Worm (Caenorhabditis elegans): ENCODE measurements around the gene erg-28.

- TF ChIP-seq him-1 (tag; optimal IDR thresholded peaks at IDR 0.05) (no peak), dao-5 (tag; optimal IDR thresholded peaks at IDR 0.05) (no peak)
These were observed 11.0 kb upstream of the erg-28 start, which contains the start of gene mma-1 for ce11 chrV:12596196-12596595.
